Fruit fly (Drosophila melanogaster): ENCODE data around the gene CG13698.
A peak's percentile ranks its signal among the peaks of the same experiment; 100 is the strongest.

Gene CG13698

dm6 chr3L:18112669-18113068 is 6.7 kb upstream of the CG13698 start, which contains the start of the genes CG32195 and CG7341 (continued):
- TF ChIP-seq hb (GFP tag; IDR thresholded peaks at IDR 0.05; ENCODE audit: partially characterized antibody) (peak; percentile 53; the same call in 1 of the 3 replicates), Ssrp (tag; optimal IDR thresholded peaks at IDR 0.05) (no peak), Hmx (GFP tag; optimal IDR thresholded peaks at IDR 0.05) (no peak), Lhr (GFP tag; optimal IDR thresholded peaks at IDR 0.05) (no peak), CG32772 (GFP tag; IDR thresholded peaks at IDR 0.05) (no peak), CG10959 (GFP tag; IDR thresholded peaks at IDR 0.05) (no peak), fu2 (GFP tag; optimal IDR thresholded peaks at IDR 0.05) (no peak), abd-A (tag; optimal IDR thresholded peaks at IDR 0.05) (no peak), dimm (GFP tag; IDR thresholded peaks at IDR 0.05) (no peak), CG31224 (GFP tag; IDR thresholded peaks at IDR 0.05) (no peak), sd (tag; optimal IDR thresholded peaks at IDR 0.05) (peak; percentile 77), CG17912 (GFP tag; optimal IDR thresholded peaks at IDR 0.05) (no peak), ftz-f1 (GFP tag; optimal IDR thresholded peaks at IDR 0.05) (no peak), CG7372 (GFP tag; IDR thresholded peaks at IDR 0.05) (no peak), CG17186 (GFP tag; optimal IDR thresholded peaks at IDR 0.05) (peak; percentile 10), Opbp (GFP tag; IDR thresholded peaks at IDR 0.05; ENCODE audit: partially characterized antibody) (peak; percentile 60; the same call in 2 of the 3 replicates), inv (GFP tag; IDR thresholded peaks at IDR 0.05; ENCODE audit: partially characterized antibody) (0 out of 2 replicates have a peak, but pooled peaks have one; percentile 32), CG1603 (tag; optimal IDR thresholded peaks at IDR 0.05) (peak; percentile 31), CG4360 (GFP tag; IDR thresholded peaks at IDR 0.05) (no peak), CG2120 (GFP tag; optimal IDR thresholded peaks at IDR 0.05) (no peak), CG5180 (GFP tag; optimal IDR thresholded peaks at IDR 0.05) (no peak), CG4707 (GFP tag; optimal IDR thresholded peaks at IDR 0.05) (no peak), HLH54F (GFP tag; optimal IDR thresholded peaks at IDR 0.05) (no peak), CG30020 (tag; optimal IDR thresholded peaks at IDR 0.05) (peak; percentile 14), cg (GFP tag; optimal IDR thresholded peaks at IDR 0.05) (no peak), Dll (GFP tag; IDR thresholded peaks at IDR 0.05; ENCODE audit: partially characterized antibody) (peak; percentile 83), CG7271 (tag; optimal IDR thresholded peaks at IDR 0.05) (no peak), Aef1 (GFP tag; IDR thresholded peaks at IDR 0.05) (no peak), Lim3 (GFP tag; IDR thresholded peaks at IDR 0.05) (no peak), gsb (GFP tag; IDR thresholded peaks at IDR 0.05) (no peak), pan (optimal IDR thresholded peaks at IDR 0.05) (no peak), pan (GFP tag; optimal IDR thresholded peaks at IDR 0.05 in 1 of 2, IDR thresholded peaks at IDR 0.05 in 1 of 2) (no peak), CG42726 (GFP tag; IDR thresholded peaks at IDR 0.05; ENCODE audit: partially characterized antibody) (no peak), Nf-YA (GFP tag; IDR thresholded peaks at IDR 0.05) (no peak), run (tag; optimal IDR thresholded peaks at IDR 0.05) (no peak), stwl (tag; optimal IDR thresholded peaks at IDR 0.05) (peak; percentile 83), CG16779 (GFP tag; IDR thresholded peaks at IDR 0.05) (no peak), H15 (GFP tag; IDR thresholded peaks at IDR 0.05) (no peak), CG7987 (GFP tag; optimal IDR thresholded peaks at IDR 0.05) (no peak), CG6791 (GFP tag; IDR thresholded peaks at IDR 0.05; ENCODE audit: partially characterized antibody) (peak; percentile 85), tll (GFP tag; optimal IDR thresholded peaks at IDR 0.05) (no peak), pros (GFP tag; optimal IDR thresholded peaks at IDR 0.05) (no peak), nom (GFP tag; optimal IDR thresholded peaks at IDR 0.05) (no peak), GATAe (GFP tag; conservative IDR thresholded peaks at IDR 0.05) (no peak), sob (GFP tag; IDR thresholded peaks at IDR 0.05) (no peak), pnt (GFP tag; optimal IDR thresholded peaks at IDR 0.05) (no peak), Sox100B (GFP tag; optimal IDR thresholded peaks at IDR 0.05) (no peak), Doc3 (GFP tag; IDR thresholded peaks at IDR 0.05; ENCODE audit: partially characterized antibody) (peak; percentile 72), D (optimal IDR thresholded peaks at IDR 0.05) (no peak), D (GFP tag; optimal IDR thresholded peaks at IDR 0.05) (no peak), yki (optimal IDR thresholded peaks at IDR 0.05) (no peak)
